Fruit fly (Drosophila melanogaster): ENCODE data around the gene Pdss2.

The Pdss2 gene

DNA sequence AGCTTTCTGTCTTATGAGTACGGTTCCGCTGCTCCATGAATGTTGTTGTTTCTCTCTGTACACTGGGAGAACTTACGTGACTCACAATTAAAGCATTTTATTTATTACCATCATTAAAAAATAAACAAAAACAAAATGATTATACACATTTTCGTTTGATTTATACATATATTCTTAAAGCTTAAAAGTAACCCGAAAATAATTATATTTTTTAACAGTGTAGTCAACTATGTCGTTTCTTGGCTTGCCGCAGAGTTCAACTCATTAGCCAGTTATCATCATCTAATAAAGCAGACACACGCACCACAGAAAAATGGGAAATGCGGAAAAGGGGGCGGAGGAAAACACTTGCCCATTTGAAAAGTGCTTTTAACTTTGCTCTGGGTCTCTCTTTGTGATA lies 9.7 kb downstream of the Pdss2 start (continued):
- TF ChIP-seq CG18011 (GFP tag; optimal IDR thresholded peaks at IDR 0.05) (peak; percentile 28), inv (GFP tag; IDR thresholded peaks at IDR 0.05; ENCODE audit: partially characterized antibody) (no peak), CG4424 (GFP tag; optimal IDR thresholded peaks at IDR 0.05) (peak; percentile 79), CG4282 (GFP tag; optimal IDR thresholded peaks at IDR 0.05) (no peak), CG18619 (GFP tag; optimal IDR thresholded peaks at IDR 0.05) (peak; percentile 56), slbo (GFP tag; IDR thresholded peaks at IDR 0.05) (peak; percentile 85), CG33557 (GFP tag; optimal IDR thresholded peaks at IDR 0.05) (peak; percentile 16), Hr39 (optimal IDR thresholded peaks at IDR 0.05) (no peak), ewg (GFP tag; optimal IDR thresholded peaks at IDR 0.05) (peak; percentile 58), CG42726 (GFP tag; IDR thresholded peaks at IDR 0.05; ENCODE audit: partially characterized antibody) (no peak), dpn (GFP tag; optimal IDR thresholded peaks at IDR 0.05) (peak; percentile 74 to 80), Chrac-16 (GFP tag; optimal IDR thresholded peaks at IDR 0.05) (peak; percentile 68), onecut (GFP tag; IDR thresholded peaks at IDR 0.05) (peak; percentile 53), CG6175 (GFP tag; IDR thresholded peaks at IDR 0.05) (no peak), HmgZ (tag; optimal IDR thresholded peaks at IDR 0.05) (peak; percentile 77), CG32772 (GFP tag; IDR thresholded peaks at IDR 0.05) (peak; percentile 53), Sry-δ (GFP tag; optimal IDR thresholded peaks at IDR 0.05) (peak; percentile 29), CG12659 (GFP tag; optimal IDR thresholded peaks at IDR 0.05) (peak; percentile 68), cwo (GFP tag; optimal IDR thresholded peaks at IDR 0.05) (peak; percentile 57), CG9876 (GFP tag; optimal IDR thresholded peaks at IDR 0.05) (no peak), CG9727 (GFP tag; optimal IDR thresholded peaks at IDR 0.05) (peak; percentile 81), CG7839 (tag; optimal IDR thresholded peaks at IDR 0.05) (peak; percentile 88), aop (GFP tag; IDR thresholded peaks at IDR 0.05) (no peak), CG11695 (GFP tag; IDR thresholded peaks at IDR 0.05) (peak; percentile 80), CG5953 (GFP tag; IDR thresholded peaks at IDR 0.05) (peak; percentile 64; the same call in 1 of the 2 replicates), CG18599 (GFP tag; optimal IDR thresholded peaks at IDR 0.05) (peak; percentile 80), CG4820 (GFP tag; optimal IDR thresholded peaks at IDR 0.05) (peak; percentile 63), CG17802 (tag; optimal IDR thresholded peaks at IDR 0.05) (peak; percentile 52), CG12155 (GFP tag; optimal IDR thresholded peaks at IDR 0.05) (peak; percentile 73), croc (GFP tag; conservative IDR thresholded peaks at IDR 0.05) (peak; percentile 30; the same call in 2 of the 3 replicates), klu (GFP tag; IDR thresholded peaks at IDR 0.05) (peak; percentile 51; the same call in 1 of the 2 replicates), CG1603 (tag; optimal IDR thresholded peaks at IDR 0.05) (peak; percentile 62), chif (GFP tag; optimal IDR thresholded peaks at IDR 0.05) (peak; percentile 39 to 71), Max (GFP tag; optimal IDR thresholded peaks at IDR 0.05) (peak; percentile 71), CG10274 (GFP tag; optimal IDR thresholded peaks at IDR 0.05) (peak; percentile 46), CG2678 (tag; optimal IDR thresholded peaks at IDR 0.05) (peak; percentile 91), zfh1 (GFP tag; IDR thresholded peaks at IDR 0.05) (peak; percentile 67), wor (GFP tag; IDR thresholded peaks at IDR 0.05) (0 out of 2 replicates have a peak, but pooled peaks have one; percentile 35), CG13894 (tag; optimal IDR thresholded peaks at IDR 0.05) (peak; percentile 54), cato (GFP tag; optimal IDR thresholded peaks at IDR 0.05; ENCODE audit: borderline replicate concordance) (peak; percentile 38), gce (GFP tag; IDR thresholded peaks at IDR 0.05) (no peak), CoRest (tag; optimal IDR thresholded peaks at IDR 0.05) (peak; percentile 86), BEAF-32 (GFP tag; optimal IDR thresholded peaks at IDR 0.05) (no peak), CG5180 (GFP tag; optimal IDR thresholded peaks at IDR 0.05) (peak; percentile 7), CG9932 (GFP tag; IDR thresholded peaks at IDR 0.05) (peak; percentile 68), Myb (GFP tag; optimal IDR thresholded peaks at IDR 0.05) (peak; percentile 28), gro (GFP tag; optimal IDR thresholded peaks at IDR 0.05) (peak; percentile 53), CG13624 (GFP tag; optimal IDR thresholded peaks at IDR 0.05) (peak; percentile 62), btn (GFP tag; optimal IDR thresholded peaks at IDR 0.05) (peak; percentile 31), tx (GFP tag; optimal IDR thresholded peaks at IDR 0.05) (peak; percentile 52), dimm (GFP tag; IDR thresholded peaks at IDR 0.05) (0 out of 2 replicates have a peak, but pooled peaks have one; percentile 44)
